Worm (Caenorhabditis elegans) whole organism, mixed stage, embryonic: ENCODE data around the gene fkh-4.

Source experiments
- mep-1 ChIP-seq: fragments of 150-350 bp; optimal IDR thresholded peaks from 2 replicates; lab custom pipeline; 2017; ENCODE audit warnings: missing biosample characterization, missing genetic modification reagents, missing genetic modification characterization, inconsistent platforms
- zip-8 ChIP-seq: fragments of 150-350 bp; optimal IDR thresholded peaks from 2 replicates; lab custom pipeline; 2014; ENCODE audit warnings: missing biosample characterization, missing genetic modification characterization

fkh-4 gene

DNA sequence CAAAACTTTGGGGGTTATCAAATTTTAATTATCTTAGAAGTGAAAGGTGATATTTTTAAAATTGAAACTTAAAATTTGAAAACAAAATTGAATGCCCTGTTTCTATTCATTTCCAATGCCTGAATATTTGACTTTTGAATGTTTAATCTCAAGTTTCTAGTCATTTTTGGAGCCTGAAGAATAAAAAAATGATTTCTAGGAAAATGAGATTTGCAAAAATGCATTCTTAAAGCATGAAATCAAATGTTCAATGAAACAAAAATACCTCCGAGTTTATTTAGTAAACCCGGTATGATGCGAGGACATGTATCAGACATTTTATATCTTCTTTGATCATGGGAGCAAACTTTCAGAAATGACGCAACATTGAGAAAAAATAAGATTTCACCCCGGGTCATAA is 49.6 kb downstream of the fkh-4 start:
- TF ChIP-seq mep-1 (tag; lab: Kevin White, UChicago) (no peak), zip-8 (peak; percentile 59)
